Worm (Caenorhabditis elegans): Measurements from ENCODE around the gene str-33.

str-33 gene

ce11 chrV:2767465-2767864, 39.1 kb downstream of the str-33 start, which contains the start of gene R05D8.9:
TSS of gene R05D8.9 (minus strand) at chrV:2767565.
- peak in 1 of 2 experiments; percentile 64 for TF ChIP-seq unc-62 (GFP tag; optimal IDR thresholded peaks at IDR 0.05 in 1 of 2)
- TF ChIP-seq unc-62 (tag; optimal IDR thresholded peaks at IDR 0.05), result no peak
- TF ChIP-seq Y105C5A.15 (GFP tag; IDR thresholded peaks at IDR 0.05), result no peak
- peak; percentile 78 for TF ChIP-seq nhr-28 (tag; optimal IDR thresholded peaks at IDR 0.05)
- no peak for TF ChIP-seq tra-1 (GFP tag; IDR thresholded peaks at IDR 0.05)

- TF ChIP-seq dmd-9 (GFP tag; IDR thresholded peaks at IDR 0.05) (no peak), ceh-28 (tag; optimal IDR thresholded peaks at IDR 0.05) (no peak), mxl-2 (GFP tag; conservative IDR thresholded peaks at IDR 0.05) (no peak), nhr-76 (tag; optimal IDR thresholded peaks at IDR 0.05) (no peak), pha-4 (GFP tag; IDR thresholded peaks at IDR 0.05) (no peak), pha-4 (tag; optimal IDR thresholded peaks at IDR 0.05) (no peak), jun-1 (tag; optimal IDR thresholded peaks at IDR 0.05) (no peak), F10B5.3 (tag; optimal IDR thresholded peaks at IDR 0.05) (no peak), nhr-237 (tag; optimal IDR thresholded peaks at IDR 0.05) (no peak), fkh-10 (GFP tag; optimal IDR thresholded peaks at IDR 0.05) (no peak), tra-1 (GFP tag; IDR thresholded peaks at IDR 0.05) (no peak), ceh-20 (GFP tag; IDR thresholded peaks at IDR 0.05) (no peak), nhr-6 (tag; optimal IDR thresholded peaks at IDR 0.05) (no peak), lir-3 (tag; optimal IDR thresholded peaks at IDR 0.05) (no peak)
These were observed 41.4 kb downstream of the str-33 start, which contains the start of gene dhs-15 for ce11 chrV:2769754-2770153. TSS of gene dhs-15 (minus strand) at chrV:2769854.

ce11 chrV:2771560-2771959, 43.2 kb downstream of the str-33 start, which contains the start of gene srh-56:
TSS of gene srh-56 (plus strand) at chrV:2771860.
- TF ChIP-seq nhr-77 (tag; optimal IDR thresholded peaks at IDR 0.05), result no peak
- TF ChIP-seq set-16 (GFP tag; IDR thresholded peaks at IDR 0.05), result no peak
- TF ChIP-seq lin-15B (tag; optimal IDR thresholded peaks at IDR 0.05), result no peak
- TF ChIP-seq fkh-10 (GFP tag; optimal IDR thresholded peaks at IDR 0.05), result no peak

ce11 chrV:2774042-2774441, 45.7 kb downstream of the str-33 start, which contains the start of gene srj-18:
TSS of gene srj-18 (plus strand) at chrV:2774342.
- TF ChIP-seq fkh-10 (GFP tag; optimal IDR thresholded peaks at IDR 0.05), result no peak
- no peak for TF ChIP-seq nhr-6 (tag; optimal IDR thresholded peaks at IDR 0.05)
- no peak for TF ChIP-seq nhr-28 (tag; optimal IDR thresholded peaks at IDR 0.05)
- TF ChIP-seq mep-1 (tag; optimal IDR thresholded peaks at IDR 0.05), result no peak
- TF ChIP-seq nhr-237 (tag; optimal IDR thresholded peaks at IDR 0.05), result no peak
- TF ChIP-seq lin-39 (tag; optimal IDR thresholded peaks at IDR 0.05), result no peak
- TF ChIP-seq pha-4 (GFP tag; IDR thresholded peaks at IDR 0.05), result no peak
- no peak for TF ChIP-seq pha-4 (tag; optimal IDR thresholded peaks at IDR 0.05)
- TF ChIP-seq ceh-28 (tag; optimal IDR thresholded peaks at IDR 0.05), result no peak
- no peak for TF ChIP-seq daf-12 (tag; optimal IDR thresholded peaks at IDR 0.05)
- TF ChIP-seq daf-16 (GFP tag; optimal IDR thresholded peaks at IDR 0.05), result no peak
- TF ChIP-seq daf-16 (tag; optimal IDR thresholded peaks at IDR 0.05), result no peak
- TF ChIP-seq skn-1 (tag; optimal IDR thresholded peaks at IDR 0.05), result no peak
- no peak for TF ChIP-seq snpc-1.2 (GFP tag; IDR thresholded peaks at IDR 0.05)
- no peak for TF ChIP-seq unc-62 (GFP tag; optimal IDR thresholded peaks at IDR 0.05 in 1 of 2)
- no peak for TF ChIP-seq unc-62 (tag; optimal IDR thresholded peaks at IDR 0.05)
- no peak for TF ChIP-seq aly-2 (tag; optimal IDR thresholded peaks at IDR 0.05)
- no peak for TF ChIP-seq duxl-1 (tag; optimal IDR thresholded peaks at IDR 0.05; ENCODE audit: poor library complexity)
- no peak for TF ChIP-seq mxl-3 (GFP tag; optimal IDR thresholded peaks at IDR 0.05)
- no peak for TF ChIP-seq F44E2.7 (GFP tag; IDR thresholded peaks at IDR 0.05)

ce11 chrV:2777395-2777794, 49.1 kb downstream of the str-33 start:
- TF ChIP-seq set-16 (GFP tag; IDR thresholded peaks at IDR 0.05), result peak; percentile 60
- 0 out of 2 replicates have a peak, but pooled peaks have one; percentile 12 for TF ChIP-seq egl-43 (GFP tag; IDR thresholded peaks at IDR 0.05)

- TF ChIP-seq set-16 (GFP tag; IDR thresholded peaks at IDR 0.05), result peak; percentile 80
These were observed 50.1 kb downstream of the str-33 start for ce11 chrV:2778458-2778857.

Data from whole organism, L4 larva.